Worm (Caenorhabditis elegans) whole organism, young adult: ENCODE results near the gene Y7A5A.7.

Experiments
- B0261.1 ChIP-seq: sonication (generic microtip); optimal IDR thresholded peaks from 2 replicates; lab custom pipeline; 2016; ENCODE audit warnings: mild to moderate bottlenecking, missing genetic modification characterization, moderate library complexity, missing compliant biosample characterization
- D2030.7 ChIP-seq: fragments of 200-800 bp; sonication (Bioruptor generic); IDR thresholded peaks from 2 replicates; pipeline ENCODE4 v1.3.6; 2022; ENCODE audit warnings: missing genetic modification reagents, missing genetic modification characterization, missing compliant biosample characterization
- F22D6.2 ChIP-seq: sonication (generic microtip); optimal IDR thresholded peaks from 2 replicates; lab custom pipeline; 2016; ENCODE audit warnings: mild to moderate bottlenecking, missing genetic modification characterization, missing compliant biosample characterization
- F37B4.10 ChIP-seq: fragments of 200-800 bp; sonication (Bioruptor generic); IDR thresholded peaks from 2 replicates; pipeline ENCODE4 v1.3.6; 2022; ENCODE audit warnings: missing genetic modification characterization, missing compliant biosample characterization
- F52B5.7 ChIP-seq: sonication (generic microtip); optimal IDR thresholded peaks from 2 replicates; lab custom pipeline; 2016; ENCODE audit warnings: mild to moderate bottlenecking, missing genetic modification characterization, missing compliant biosample characterization
- F57C9.4 ChIP-seq: sonication (generic microtip); optimal IDR thresholded peaks from 2 replicates; lab custom pipeline; 2017; ENCODE audit warnings: mild to moderate bottlenecking, missing genetic modification characterization, missing compliant biosample characterization
- T07F8.4 ChIP-seq: sonication (generic microtip); optimal IDR thresholded peaks from 2 replicates; lab custom pipeline; 2016; ENCODE audit warnings: mild to moderate bottlenecking, missing genetic modification characterization, moderate library complexity, missing compliant biosample characterization
- T26A5.8 ChIP-seq: sonication (generic microtip); optimal IDR thresholded peaks from 2 replicates; lab custom pipeline; 2016; ENCODE audit warnings: missing genetic modification characterization, missing compliant biosample characterization
- Y56A3A.18 ChIP-seq: fragments of 200-800 bp; sonication (Bioruptor generic); IDR thresholded peaks from 2 replicates; pipeline ENCODE4 v1.3.6; 2022; ENCODE audit warnings: missing genetic modification reagents, missing genetic modification characterization, missing compliant biosample characterization
- Y79H2A.3 ChIP-seq: fragments of 200-800 bp; sonication (Bioruptor generic); conservative IDR thresholded peaks from 2 replicates; pipeline ENCODE4 v1.3.6; 2022; ENCODE audit warnings: missing genetic modification reagents, missing genetic modification characterization, missing compliant biosample characterization
- cebp-1 ChIP-seq, 2 experiments: fragments of 200-800 bp in 1 of 2; sonication (Bioruptor generic) in 1 of 2; sonication (generic microtip) in 1 of 2; IDR thresholded peaks in 1 of 2; optimal IDR thresholded peaks in 1 of 2; 2 replicates each; pipeline versions ENCODE4 v1.3.6 to Lab custom; 2017 to 2022; ENCODE audit warnings: missing compliant biosample characterization in 2 of 2, missing genetic modification characterization in 2 of 2, mild to moderate bottlenecking in 1 of 2, missing genetic modification reagents in 1 of 2, moderate library complexity in 1 of 2
- ceh-40 ChIP-seq: fragments of 200-800 bp; sonication (Bioruptor generic); IDR thresholded peaks from 2 replicates; pipeline ENCODE4 v1.3.6; 2022; ENCODE audit warnings: missing genetic modification characterization, missing compliant biosample characterization
- chd-7 ChIP-seq: sonication (generic microtip); optimal IDR thresholded peaks from 2 replicates; lab custom pipeline; 2016; ENCODE audit warnings: mild to moderate bottlenecking, missing genetic modification characterization, moderate library complexity, missing compliant biosample characterization
- die-1 ChIP-seq: sonication (generic microtip); optimal IDR thresholded peaks from 2 replicates; lab custom pipeline; 2016; ENCODE audit warnings: missing genotype, mild to moderate bottlenecking, missing genetic modification characterization, missing compliant biosample characterization
- dox-1 ChIP-seq: fragments of 200-800 bp; sonication (Bioruptor generic); IDR thresholded peaks from 2 replicates; pipeline ENCODE4 v1.3.6; 2022; ENCODE audit warnings: missing genetic modification reagents, missing genetic modification characterization, missing compliant biosample characterization
- ekl-4 ChIP-seq: fragments of 200-800 bp; sonication (Bioruptor generic); IDR thresholded peaks from 2 replicates; pipeline ENCODE4 v1.3.6; 2022; ENCODE audit warnings: missing genetic modification reagents, missing genetic modification characterization, missing compliant biosample characterization
- him-1 ChIP-seq: sonication (generic microtip); optimal IDR thresholded peaks from 2 replicates; lab custom pipeline; 2016; ENCODE audit warnings: missing genotype, missing genetic modification reagents, missing genetic modification characterization, missing compliant biosample characterization
- hmg-1.2 ChIP-seq: fragments of 200-800 bp; sonication (Bioruptor generic); IDR thresholded peaks from 2 replicates; pipeline ENCODE4 v1.3.6; 2022; ENCODE audit warnings: missing genetic modification reagents, missing genetic modification characterization, missing compliant biosample characterization
- lin-26 ChIP-seq: fragments of 200-800 bp; sonication (Bioruptor generic); IDR thresholded peaks from 2 replicates; pipeline ENCODE4 v1.3.6; 2022; ENCODE audit warnings: missing genetic modification reagents, missing genetic modification characterization, missing compliant biosample characterization
- lin-54 ChIP-seq: fragments of 200-800 bp; sonication (Bioruptor generic); optimal IDR thresholded peaks from 2 replicates; lab custom pipeline; 2018; ENCODE audit warnings: mild to moderate bottlenecking, missing genetic modification characterization, missing compliant biosample characterization
- madf-10 ChIP-seq: sonication (generic microtip); optimal IDR thresholded peaks from 2 replicates; lab custom pipeline; 2016; ENCODE audit warnings: mild to moderate bottlenecking, missing genetic modification characterization, missing compliant biosample characterization
- madf-6 ChIP-seq: fragments of 200-800 bp; sonication (Bioruptor generic); IDR thresholded peaks from 2 replicates; pipeline ENCODE4 v1.3.6; 2022; ENCODE audit warnings: missing genetic modification reagents, missing genetic modification characterization, missing compliant biosample characterization
- mcd-1 ChIP-seq: fragments of 200-800 bp; sonication (Bioruptor generic); IDR thresholded peaks from 2 replicates; pipeline ENCODE4 v1.3.6; 2022; ENCODE audit warnings: missing genetic modification reagents, missing genetic modification characterization, missing compliant biosample characterization
- nhr-27 ChIP-seq: fragments of 200-800 bp; sonication (Bioruptor generic); optimal IDR thresholded peaks from 2 replicates; lab custom pipeline; 2018; ENCODE audit warnings: mild to moderate bottlenecking, missing genetic modification characterization, moderate library complexity, missing compliant biosample characterization
- nhr-80 ChIP-seq: sonication (generic microtip); optimal IDR thresholded peaks from 2 replicates; lab custom pipeline; 2016; ENCODE audit warnings: missing genetic modification characterization, missing compliant biosample characterization
- pbrm-1 ChIP-seq: fragments of 200-800 bp; sonication (Bioruptor generic); IDR thresholded peaks from 2 replicates; pipeline ENCODE4 v1.3.6; 2022; ENCODE audit warnings: missing genetic modification reagents, missing genetic modification characterization, missing compliant biosample characterization
- rcor-1 ChIP-seq: fragments of 200-800 bp; sonication (Bioruptor generic); IDR thresholded peaks from 2 replicates; pipeline ENCODE4 v1.3.6; 2022; ENCODE audit warnings: missing genetic modification reagents, missing genetic modification characterization, missing compliant biosample characterization
- rpc-1 ChIP-seq, 2 experiments: fragments of 150-350 bp in 1 of 2; sonication (generic microtip) in 1 of 2; optimal IDR thresholded peaks; 2 replicates each; lab custom pipeline; 2014 to 2018; ENCODE audit warnings: missing biosample characterization in 1 of 2, missing genetic modification characterization in 1 of 2, missing genetic modification reagents in 1 of 2, missing genotype in 1 of 2
- snpc-1.3 ChIP-seq: sonication (generic microtip); optimal IDR thresholded peaks from 2 replicates; lab custom pipeline; 2017; ENCODE audit warnings: missing genetic modification characterization, mild to moderate bottlenecking, missing compliant biosample characterization, antibody characterized with exemption, moderate library complexity, missing genotype, missing genetic modification reagents; ENCODE audit not compliant: insufficient read depth
- snpc-4 ChIP-seq, 5 experiments: fragments of 150-350 bp in 1 of 5; sonication (generic microtip) in 4 of 5; optimal IDR thresholded peaks; 2 replicates each; lab custom pipeline; 2014 to 2018; ENCODE audit warnings: missing genetic modification characterization in 5 of 5, missing biosample characterization in 3 of 5, antibody characterized with exemption in 2 of 5, mild to moderate bottlenecking in 2 of 5, missing compliant biosample characterization in 2 of 5, missing genotype in 2 of 5, moderate library complexity in 2 of 5, missing genetic modification reagents in 1 of 5
- tbp1 ChIP-seq: fragments of 200-800 bp; sonication (Bioruptor generic); optimal IDR thresholded peaks from 2 replicates; lab custom pipeline; 2018; ENCODE audit warnings: mild to moderate bottlenecking, missing genetic modification characterization, missing compliant biosample characterization
- unc-62 ChIP-seq: fragments of 150-350 bp; optimal IDR thresholded peaks from 2 replicates; lab custom pipeline; 2014; ENCODE audit warnings: missing biosample characterization, missing genetic modification reagents, missing genetic modification characterization
- xnd-1 ChIP-seq: sonication (generic microtip); optimal IDR thresholded peaks from 2 replicates; lab custom pipeline; 2016; ENCODE audit warnings: missing genotype, missing genetic modification reagents, missing genetic modification characterization, missing compliant biosample characterization
- ztf-26 ChIP-seq: sonication (generic microtip); optimal IDR thresholded peaks from 2 replicates; lab custom pipeline; 2017; ENCODE audit warnings: missing genetic modification characterization, missing compliant biosample characterization

Gene Y7A5A.7

DNA sequence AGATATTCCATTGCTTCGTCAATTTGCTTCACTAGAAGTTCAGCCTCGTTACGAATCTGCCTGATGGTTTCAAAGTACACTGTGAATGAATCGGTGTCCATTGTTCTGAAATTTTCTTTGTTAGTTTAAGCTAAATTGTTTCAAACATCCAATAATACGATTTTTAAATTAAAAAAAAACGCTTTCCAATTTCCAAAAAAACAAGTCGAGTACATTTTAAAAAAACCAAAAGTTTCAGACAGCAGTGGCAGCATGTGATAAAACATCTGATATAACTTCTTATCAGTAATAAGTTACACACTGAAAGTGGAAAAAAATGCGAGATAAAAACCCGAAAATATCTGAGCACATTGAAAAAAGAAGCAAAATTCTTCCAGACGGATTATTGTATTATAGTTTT, 4.4 kb downstream of the Y7A5A.7 start, which contains the start of gene Y7A5A.6:
TSS of gene Y7A5A.6 (minus strand) at position 101 of the 400 bp plus-strand sequence.
- TF ChIP-seq ztf-26 (tag; lab: Kevin White, UChicago) (no peak), nhr-80 (tag; lab: Kevin White, UChicago) (peak; percentile 19)

DNA sequence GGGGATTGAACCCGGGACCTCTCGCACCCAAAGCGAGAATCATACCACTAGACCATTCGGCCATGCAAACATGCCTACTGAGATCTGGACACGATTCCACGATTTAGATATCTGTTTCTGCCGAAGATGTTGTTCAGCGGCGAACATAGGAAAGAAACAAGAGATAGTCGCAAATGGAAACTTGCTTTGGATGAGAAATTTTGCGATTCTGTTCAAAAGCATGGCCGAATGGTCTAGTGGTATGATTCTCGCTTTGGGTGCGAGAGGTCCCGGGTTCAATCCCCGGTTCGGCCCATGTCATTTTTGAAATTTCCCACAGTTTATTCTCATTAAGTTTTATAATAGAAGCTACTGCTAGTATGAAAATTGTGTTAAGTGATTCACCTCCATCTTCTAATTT, 7.3 kb downstream of the Y7A5A.7 start:
- TF ChIP-seq nhr-27: no peak
- peak; percentile 11 for TF ChIP-seq die-1 (tag; lab: Kevin White, UChicago)
- peak; percentile 4 for TF ChIP-seq him-1 (tag; lab: Kevin White, UChicago)
- peak; percentile 49; the same call in 1 of the 2 replicates for TF ChIP-seq D2030.7 (GFP tag; lab: Robert Waterston, UW)
- no peak for TF ChIP-seq xnd-1 (tag; lab: Kevin White, UChicago)
- 0 out of 2 replicates have a peak, but pooled peaks have one; percentile 28 for TF ChIP-seq F37B4.10
- TF ChIP-seq ztf-26 (tag; lab: Kevin White, UChicago): peak; percentile 78
- 0 out of 2 replicates have a peak, but pooled peaks have one; percentile 23 for TF ChIP-seq mcd-1
- TF ChIP-seq lin-26 (GFP tag; lab: Robert Waterston, UW): peak; percentile 70; the same call in 1 of the 2 replicates
- TF ChIP-seq F57C9.4 (tag; lab: Kevin White, UChicago): no peak
- TF ChIP-seq tbp1 (GFP tag; lab: Kevin White, UChicago): peak; percentile 86
- TF ChIP-seq cebp-1 (GFP tag; IDR thresholded peaks at IDR 0.05; lab: Robert Waterston, UW): 0 out of 2 replicates have a peak, but pooled peaks have one; percentile 27
- TF ChIP-seq cebp-1 (tag; optimal IDR thresholded peaks at IDR 0.05; lab: Kevin White, UChicago): no peak
- no peak for TF ChIP-seq Y79H2A.3 (GFP tag; lab: Robert Waterston, UW)
- TF ChIP-seq F22D6.2 (tag; lab: Kevin White, UChicago): no peak
- TF ChIP-seq ekl-4 (GFP tag; lab: Robert Waterston, UW): 0 out of 2 replicates have a peak, but pooled peaks have one; percentile 38
- TF ChIP-seq snpc-1.3 (tag; lab: Kevin White, UChicago): no peak
- no peak for TF ChIP-seq unc-62 (GFP tag; lab: Kevin White, UChicago)
- no peak for TF ChIP-seq ceh-40
- TF ChIP-seq rpc-1 (optimal IDR thresholded peaks at IDR 0.05; lab: Kevin White, UChicago): peak; percentile 61
- TF ChIP-seq rpc-1 (tag; optimal IDR thresholded peaks at IDR 0.05; lab: Kevin White, UChicago): peak; percentile 74
- TF ChIP-seq dox-1: peak; percentile 33; the same call in 1 of the 2 replicates
- TF ChIP-seq madf-6 (GFP tag; lab: Robert Waterston, UW): 0 out of 2 replicates have a peak, but pooled peaks have one; percentile 25
- peak; percentile 40; the same call in 1 of the 2 replicates for TF ChIP-seq pbrm-1 (GFP tag; lab: Robert Waterston, UW)
- TF ChIP-seq T26A5.8 (tag; lab: Kevin White, UChicago): no peak
- TF ChIP-seq lin-54: no peak
- TF ChIP-seq snpc-4 (GFP tag; optimal IDR thresholded peaks at IDR 0.05; lab: Kevin White, UChicago): peak; percentile 35
- TF ChIP-seq snpc-4 (tag; optimal IDR thresholded peaks at IDR 0.05; lab: Kevin White, UChicago): peak in 1 of 4 experiments; percentile 70
- TF ChIP-seq B0261.1: peak; percentile 66
- peak; percentile 52 for TF ChIP-seq hmg-1.2
- TF ChIP-seq chd-7 (tag; lab: Kevin White, UChicago): no peak
- no peak for TF ChIP-seq madf-10
- TF ChIP-seq, all 124 proteins: peak for 17

- TF ChIP-seq F52B5.7 (tag; lab: Kevin White, UChicago): no peak
- TF ChIP-seq Y56A3A.18: no peak
- TF ChIP-seq lin-26 (GFP tag; lab: Robert Waterston, UW): no peak
- TF ChIP-seq rcor-1 (GFP tag; lab: Robert Waterston, UW): no peak
- no peak for TF ChIP-seq T07F8.4 (tag; lab: Kevin White, UChicago)
Measured at ce11 chrX:15794977-15795376, 9.0 kb downstream of the Y7A5A.7 start, which contains the start of gene Y7A5A.10. Gene Y7A5A.10 (minus strand): TSS chrX:15795077.
